Worm (Caenorhabditis elegans) whole organism, young adult: ENCODE results near the gene cutl-27.

Source experiments
- attf-3 ChIP-seq: fragments of 200-800 bp; sonication (Bioruptor generic); conservative IDR thresholded peaks from 2 replicates; pipeline ENCODE4 v1.3.6; 2022; ENCODE audit warnings: missing genetic modification reagents, missing genetic modification characterization, missing compliant biosample characterization
- rcor-1 ChIP-seq: fragments of 200-800 bp; sonication (Bioruptor generic); IDR thresholded peaks from 2 replicates; pipeline ENCODE4 v1.3.6; 2022; ENCODE audit warnings: missing genetic modification reagents, missing genetic modification characterization, missing compliant biosample characterization
- ztf-25 ChIP-seq: fragments of 200-800 bp; sonication (Bioruptor generic); IDR thresholded peaks from 2 replicates; pipeline ENCODE4 v1.3.6; 2022; ENCODE audit warnings: missing genetic modification reagents, missing genetic modification characterization, missing compliant biosample characterization
- ztf-6 ChIP-seq: fragments of 200-800 bp; sonication (Bioruptor generic); IDR thresholded peaks from 2 replicates; pipeline ENCODE4 v1.3.6; 2022; ENCODE audit warnings: missing genetic modification reagents, missing genetic modification characterization, missing compliant biosample characterization

- TF ChIP-seq ztf-6 (no peak), attf-3 (GFP tag; lab: Robert Waterston, UW) (no peak), rcor-1 (GFP tag; lab: Robert Waterston, UW) (no peak), ztf-25 (GFP tag; lab: Robert Waterston, UW) (no peak)
Observed at ce11 chrIV:11863428-11863827, 14.9 kb upstream of the cutl-27 start.
